Worm (Caenorhabditis elegans): Measurements from ENCODE around the gene F14F7.7.

F14F7.7 gene

ce11 chrIII:13062989-13063388 lies 32.3 kb downstream of the F14F7.7 start:
- TF ChIP-seq egl-27 (tag; optimal IDR thresholded peaks at IDR 0.05), result no peak
- TF ChIP-seq fkh-2 (tag; optimal IDR thresholded peaks at IDR 0.05), result no peak
- TF ChIP-seq lin-39 (tag; optimal IDR thresholded peaks at IDR 0.05), result no peak
- TF ChIP-seq ceh-9 (tag; optimal IDR thresholded peaks at IDR 0.05), result no peak
- no peak for TF ChIP-seq lsy-12 (tag; optimal IDR thresholded peaks at IDR 0.05)
- TF ChIP-seq sea-2 (GFP tag; optimal IDR thresholded peaks at IDR 0.05), result no peak
- TF ChIP-seq mdl-1 (tag; optimal IDR thresholded peaks at IDR 0.05), result no peak
- no peak for TF ChIP-seq ceh-16 (tag; optimal IDR thresholded peaks at IDR 0.05)
- TF ChIP-seq jun-1 (tag; optimal IDR thresholded peaks at IDR 0.05), result no peak

ce11 chrIII:13064213-13065184 lies 33.8 kb downstream of the F14F7.7 start:
- TF ChIP-seq mdl-1 (tag; optimal IDR thresholded peaks at IDR 0.05), result no peak
- peak; percentile 2 for TF ChIP-seq nfya-1 (tag; optimal IDR thresholded peaks at IDR 0.05; ENCODE audit: insufficient read depth)

- TF ChIP-seq egl-27 (tag; optimal IDR thresholded peaks at IDR 0.05), result no peak
- peak; percentile 17 for TF ChIP-seq nhr-25 (tag; optimal IDR thresholded peaks at IDR 0.05)
- TF ChIP-seq nhr-28 (tag; optimal IDR thresholded peaks at IDR 0.05), result no peak
- no peak for TF ChIP-seq nhr-23 (tag; optimal IDR thresholded peaks at IDR 0.05)
- TF ChIP-seq tbx-2 (tag; optimal IDR thresholded peaks at IDR 0.05), result no peak
- TF ChIP-seq lsy-12 (tag; optimal IDR thresholded peaks at IDR 0.05), result peak; percentile 39
- TF ChIP-seq nhr-237 (tag; optimal IDR thresholded peaks at IDR 0.05), result no peak
- TF ChIP-seq ceh-16 (tag; optimal IDR thresholded peaks at IDR 0.05), result no peak
- TF ChIP-seq mml-1 (tag; optimal IDR thresholded peaks at IDR 0.05), result no peak
These were observed 35.0 kb downstream of the F14F7.7 start for ce11 chrIII:13065694-13066093.

- TF ChIP-seq nhr-23 (tag; optimal IDR thresholded peaks at IDR 0.05) (no peak), nhr-11 (tag; optimal IDR thresholded peaks at IDR 0.05) (no peak), nhr-12 (tag; optimal IDR thresholded peaks at IDR 0.05) (no peak), egl-5 (tag; optimal IDR thresholded peaks at IDR 0.05) (peak; percentile 22), lin-15B (tag; optimal IDR thresholded peaks at IDR 0.05) (no peak), jun-1 (tag; optimal IDR thresholded peaks at IDR 0.05) (no peak), nhr-25 (tag; optimal IDR thresholded peaks at IDR 0.05) (no peak)
These were observed 36.1 kb downstream of the F14F7.7 start for ce11 chrIII:13066828-13067227.

- peak; percentile 98 for TF ChIP-seq lin-39 (tag; optimal IDR thresholded peaks at IDR 0.05)
- no peak for TF ChIP-seq ceh-16 (tag; optimal IDR thresholded peaks at IDR 0.05)
- TF ChIP-seq fos-1 (tag; optimal IDR thresholded peaks at IDR 0.05), result no peak
- TF ChIP-seq nhr-237 (tag; optimal IDR thresholded peaks at IDR 0.05), result no peak
- TF ChIP-seq ceh-28 (tag; optimal IDR thresholded peaks at IDR 0.05), result peak; percentile 34
- TF ChIP-seq R02D3.7 (tag; optimal IDR thresholded peaks at IDR 0.05), result peak; percentile 22
- no peak for TF ChIP-seq ztf-4 (tag; optimal IDR thresholded peaks at IDR 0.05)
- TF ChIP-seq ZK546.5 (tag; optimal IDR thresholded peaks at IDR 0.05), result no peak
- TF ChIP-seq mdl-1 (tag; optimal IDR thresholded peaks at IDR 0.05), result peak; percentile 83
- TF ChIP-seq ama-1 (optimal IDR thresholded peaks at IDR 0.05), result peak; percentile 45
- peak; percentile 84 for TF ChIP-seq egl-5 (tag; optimal IDR thresholded peaks at IDR 0.05)
- peak; percentile 89 for TF ChIP-seq jun-1 (tag; optimal IDR thresholded peaks at IDR 0.05)
- no peak for TF ChIP-seq daf-12 (tag; optimal IDR thresholded peaks at IDR 0.05)
- peak; percentile 35 for TF ChIP-seq sea-2 (GFP tag; optimal IDR thresholded peaks at IDR 0.05)
- peak; percentile 55 for TF ChIP-seq lin-15B (tag; optimal IDR thresholded peaks at IDR 0.05)
- peak; percentile 94 for TF ChIP-seq nfya-1 (tag; optimal IDR thresholded peaks at IDR 0.05; ENCODE audit: insufficient read depth)
- peak; percentile 72 for TF ChIP-seq nhr-23 (tag; optimal IDR thresholded peaks at IDR 0.05)
- peak; percentile 15 for TF ChIP-seq elt-1 (tag; optimal IDR thresholded peaks at IDR 0.05)
- no peak for TF ChIP-seq nhr-76 (tag; optimal IDR thresholded peaks at IDR 0.05)
- peak; percentile 60 for TF ChIP-seq tbx-2 (tag; optimal IDR thresholded peaks at IDR 0.05)
- TF ChIP-seq fkh-10 (GFP tag; optimal IDR thresholded peaks at IDR 0.05), result peak; percentile 82
- peak; percentile 94 for TF ChIP-seq pha-4 (tag; optimal IDR thresholded peaks at IDR 0.05)
- peak; percentile 98 for TF ChIP-seq hmg-11 (tag; optimal IDR thresholded peaks at IDR 0.05)
- peak; percentile 73 for TF ChIP-seq elt-2 (tag; optimal IDR thresholded peaks at IDR 0.05)
- TF ChIP-seq egl-27 (tag; optimal IDR thresholded peaks at IDR 0.05), result peak; percentile 70
- TF ChIP-seq lsy-12 (tag; optimal IDR thresholded peaks at IDR 0.05), result peak; percentile 58
- peak; percentile 79 for TF ChIP-seq nhr-25 (tag; optimal IDR thresholded peaks at IDR 0.05)
- no peak for TF ChIP-seq unc-39 (tag; optimal IDR thresholded peaks at IDR 0.05)
- TF ChIP-seq zag-1 (tag; optimal IDR thresholded peaks at IDR 0.05), result no peak
- TF ChIP-seq skn-1 (tag; optimal IDR thresholded peaks at IDR 0.05), result peak; percentile 59
- TF ChIP-seq pqm-1 (tag; optimal IDR thresholded peaks at IDR 0.05), result peak; percentile 78
- peak; percentile 38 for TF ChIP-seq unc-62 (GFP tag; optimal IDR thresholded peaks at IDR 0.05)
These were observed 37.4 kb downstream of the F14F7.7 start for ce11 chrIII:13067884-13068767.

Measured in whole organism, L3 larva.